Worm (Caenorhabditis elegans): Measurements from ENCODE around the gene T23D5.8.
"Not testable (repeated sequence)": the region's sequence is repeated elsewhere in the genome, so short reads cannot be mapped to it uniquely, and the experiment has no call there.

The T23D5.8 gene

DNA sequence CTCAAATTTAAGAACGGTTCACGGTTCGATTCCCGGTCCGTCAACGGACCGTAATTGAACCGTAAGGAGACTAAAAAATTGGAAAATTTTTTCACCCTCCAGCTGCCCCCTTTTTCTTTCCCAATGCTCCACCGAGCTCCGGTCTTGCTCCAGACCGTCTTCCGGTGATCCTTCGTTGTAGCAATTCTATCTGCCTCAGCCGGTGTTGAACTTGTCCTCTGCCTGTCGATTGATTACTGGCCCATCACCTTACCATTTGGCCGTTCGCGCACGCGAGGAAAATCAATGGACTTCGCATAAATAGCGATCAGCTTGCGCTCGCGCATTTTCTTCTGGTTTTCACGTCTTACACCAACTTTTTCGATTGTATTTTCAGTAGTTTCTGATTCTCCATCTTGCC is 19.1 kb upstream of the T23D5.8 start (continued):
- peak; percentile 89 for TF ChIP-seq arid-1 (GFP tag; conservative IDR thresholded peaks at IDR 0.05)
- peak; percentile 45; the same call in 1 of the 2 replicates for TF ChIP-seq madf-9 (GFP tag; conservative IDR thresholded peaks at IDR 0.05)
- peak; percentile 80 for TF ChIP-seq mdt-29 (GFP tag; IDR thresholded peaks at IDR 0.05)
- peak; percentile 84 for TF ChIP-seq pha-4 (GFP tag; IDR thresholded peaks at IDR 0.05)
- TF ChIP-seq pha-4 (tag; optimal IDR thresholded peaks at IDR 0.05), result not testable (repeated sequence)
- TF ChIP-seq Y48G9A.11 (GFP tag; IDR thresholded peaks at IDR 0.05), result peak; percentile 75
- TF ChIP-seq T26A8.4 (GFP tag; IDR thresholded peaks at IDR 0.05), result peak; percentile 64; the same call in 1 of the 2 replicates
- TF ChIP-seq F44E2.7 (GFP tag; IDR thresholded peaks at IDR 0.05), result peak; percentile 71; the same call in 1 of the 2 replicates
- TF ChIP-seq madf-5 (GFP tag; IDR thresholded peaks at IDR 0.05), result peak in 1 of 2 experiments; percentile 73; a peak in 1 of 4 replicates
- peak; percentile 78; the same call in 1 of the 2 replicates for TF ChIP-seq Y75B8A.6 (GFP tag; IDR thresholded peaks at IDR 0.05)
- 0 out of 2 replicates have a peak, but pooled peaks have one; percentile 9 for TF ChIP-seq dmd-6 (GFP tag; IDR thresholded peaks at IDR 0.05)

DNA sequence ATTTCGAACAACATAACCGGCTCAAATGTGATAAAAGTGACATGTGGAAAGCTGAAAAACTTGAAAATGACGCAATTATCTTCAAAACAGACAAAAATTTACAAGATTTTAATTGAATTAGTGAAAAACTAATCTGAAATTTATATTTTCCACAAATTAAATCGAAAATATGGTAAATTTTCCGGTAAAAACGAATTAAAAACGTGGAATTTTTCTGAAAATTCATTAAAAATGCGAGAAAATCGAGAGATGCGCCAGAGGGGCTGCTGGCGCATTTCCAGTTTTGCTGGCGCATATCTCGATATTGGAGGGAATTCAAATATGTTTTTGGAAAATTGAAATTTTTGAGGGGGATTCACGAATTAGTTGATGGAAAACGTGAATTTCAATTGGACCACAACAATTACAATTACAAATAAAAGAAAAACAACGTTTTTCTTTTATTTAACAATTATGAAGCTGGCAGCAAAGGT is 17.9 kb upstream of the T23D5.8 start, which contains the start of the genes haf-3 and F57A10.2:
Gene haf-3, minus strand, starts transcription at position 51 of the 473 bp plus-strand sequence.
Gene F57A10.2, plus strand, starts transcription at position 454 of the 473 bp plus-strand sequence.
- peak; percentile 75 for TF ChIP-seq nhr-48 (tag; optimal IDR thresholded peaks at IDR 0.05)
- TF ChIP-seq fos-1 (tag; optimal IDR thresholded peaks at IDR 0.05), result no peak
- peak; percentile 63; the same call in 1 of the 2 replicates for TF ChIP-seq zfp-3 (GFP tag; conservative IDR thresholded peaks at IDR 0.05)
- 0 out of 2 replicates have a peak, but pooled peaks have one; percentile 36 for TF ChIP-seq D1046.2 (GFP tag; IDR thresholded peaks at IDR 0.05)
- TF ChIP-seq tag-97 (GFP tag; IDR thresholded peaks at IDR 0.05), result no peak
- TF ChIP-seq hlh-11 (tag; optimal IDR thresholded peaks at IDR 0.05), result peak; percentile 82
- no peak for TF ChIP-seq dmd-9 (GFP tag; IDR thresholded peaks at IDR 0.05)
- no peak for TF ChIP-seq ceh-28 (tag; optimal IDR thresholded peaks at IDR 0.05)
- peak; percentile 92 for TF ChIP-seq nhr-102 (tag; optimal IDR thresholded peaks at IDR 0.05)
- TF ChIP-seq nhr-111 (GFP tag; optimal IDR thresholded peaks at IDR 0.05), result no peak
- no peak for TF ChIP-seq unc-130 (GFP tag; optimal IDR thresholded peaks at IDR 0.05)
- no peak for TF ChIP-seq lir-3 (tag; optimal IDR thresholded peaks at IDR 0.05)
- TF ChIP-seq zfp-2 (tag; optimal IDR thresholded peaks at IDR 0.05), result peak; percentile 10
- no peak for TF ChIP-seq F44E2.7 (GFP tag; IDR thresholded peaks at IDR 0.05)
- TF ChIP-seq snpc-1.2 (GFP tag; IDR thresholded peaks at IDR 0.05), result peak; percentile 70
- TF ChIP-seq F10B5.3 (tag; optimal IDR thresholded peaks at IDR 0.05), result peak; percentile 71
- TF ChIP-seq lin-13 (GFP tag; optimal IDR thresholded peaks at IDR 0.05), result peak; percentile 83
- TF ChIP-seq daf-8 (GFP tag; IDR thresholded peaks at IDR 0.05), result no peak
- TF ChIP-seq pqm-1 (tag; optimal IDR thresholded peaks at IDR 0.05), result no peak
- no peak for TF ChIP-seq daf-12 (tag; optimal IDR thresholded peaks at IDR 0.05)
- no peak for TF ChIP-seq skn-1 (tag; optimal IDR thresholded peaks at IDR 0.05)
- TF ChIP-seq F49E8.2 (tag; optimal IDR thresholded peaks at IDR 0.05; ENCODE audit: borderline replicate concordance), result peak; percentile 80
- no peak for TF ChIP-seq lim-7 (GFP tag; IDR thresholded peaks at IDR 0.05)
- peak in 1 of 2 experiments; percentile 95 for TF ChIP-seq lsy-2 (tag; optimal IDR thresholded peaks at IDR 0.05)
- no peak for TF ChIP-seq mdt-29 (GFP tag; IDR thresholded peaks at IDR 0.05)
- TF ChIP-seq nhr-25 (tag; optimal IDR thresholded peaks at IDR 0.05; ENCODE audit: borderline replicate concordance, insufficient read depth), result peak; percentile 9
- TF ChIP-seq Y5F2A.4 (GFP tag; optimal IDR thresholded peaks at IDR 0.05), result peak; percentile 40
- peak; percentile 99 for TF ChIP-seq dpl-1 (GFP tag; optimal IDR thresholded peaks at IDR 0.05)
- peak; percentile 38 for TF ChIP-seq ceh-32 (tag; optimal IDR thresholded peaks at IDR 0.05; ENCODE audit: poor library complexity)
- peak; percentile 80; the same call in 1 of the 2 replicates for TF ChIP-seq ctbp-1 (GFP tag; IDR thresholded peaks at IDR 0.05)
- TF ChIP-seq nhr-10 (tag; optimal IDR thresholded peaks at IDR 0.05), result no peak
- TF ChIP-seq dmd-6 (GFP tag; IDR thresholded peaks at IDR 0.05), result peak; percentile 89
- peak; percentile 78 for TF ChIP-seq spr-1 (tag; optimal IDR thresholded peaks at IDR 0.05)
- no peak for TF ChIP-seq saeg-2 (GFP tag; IDR thresholded peaks at IDR 0.05)
- TF ChIP-seq rbr-2 (tag; optimal IDR thresholded peaks at IDR 0.05), result peak; percentile 88
- TF ChIP-seq tra-1 (GFP tag; IDR thresholded peaks at IDR 0.05), result peak; percentile 88
- TF ChIP-seq arid-1 (GFP tag; conservative IDR thresholded peaks at IDR 0.05), result 0 out of 2 replicates have a peak, but pooled peaks have one; percentile 37
- no peak for TF ChIP-seq Y75B8A.6 (GFP tag; IDR thresholded peaks at IDR 0.05)
- no peak for TF ChIP-seq madf-5 (GFP tag; IDR thresholded peaks at IDR 0.05)
- TF ChIP-seq lin-1 (GFP tag; IDR thresholded peaks at IDR 0.05), result peak; percentile 55; the same call in 1 of the 2 replicates
- TF ChIP-seq mxl-2 (GFP tag; conservative IDR thresholded peaks at IDR 0.05), result no peak
- no peak for TF ChIP-seq Y105C5A.15 (GFP tag; IDR thresholded peaks at IDR 0.05)
